Worm (Caenorhabditis elegans) whole organism, midembryonic: Measurements from ENCODE around the gene cest-17.

ENCODE experiments used
- T22C8.4 ChIP-seq: fragments of 200-800 bp; sonication (Bioruptor generic); IDR thresholded peaks from 2 replicates; pipeline ENCODE4 v1.3.6; 2022; ENCODE audit warnings: missing genetic modification characterization, missing compliant biosample characterization
- cog-1 ChIP-seq: sonication (generic microtip); optimal IDR thresholded peaks from 2 replicates; lab custom pipeline; 2016; ENCODE audit warnings: missing genetic modification characterization, missing compliant biosample characterization
- flt-1 ChIP-seq: fragments of 200-800 bp; sonication (Bioruptor generic); IDR thresholded peaks from 2 replicates; pipeline ENCODE4 v1.3.6; 2022; ENCODE audit warnings: missing genetic modification characterization, missing compliant biosample characterization
- klf-2 ChIP-seq: fragments of 200-800 bp; sonication (Bioruptor generic); conservative IDR thresholded peaks from 2 replicates; pipeline ENCODE4 v1.3.6; 2022; ENCODE audit warnings: missing genetic modification reagents, missing genetic modification characterization, missing compliant biosample characterization
- med-1 ChIP-seq: sonication (generic microtip); optimal IDR thresholded peaks from 2 replicates; lab custom pipeline; 2017; ENCODE audit warnings: missing genetic modification characterization, mild to moderate bottlenecking, missing compliant biosample characterization, antibody characterized with exemption, missing genetic modification reagents; ENCODE audit not compliant: insufficient read depth
- ref-1 ChIP-seq: fragments of 200-800 bp; sonication (Bioruptor generic); conservative IDR thresholded peaks from 2 replicates; pipeline ENCODE4 v1.3.6; 2022; ENCODE audit warnings: missing genetic modification reagents, missing genetic modification characterization, missing compliant biosample characterization
- tab-1 ChIP-seq: fragments of 200-800 bp; sonication (Bioruptor generic); IDR thresholded peaks from 2 replicates; pipeline ENCODE4 v1.3.6; 2022; ENCODE audit warnings: missing genetic modification characterization, missing compliant biosample characterization
- ztf-23 ChIP-seq: fragments of 200-800 bp; sonication (Bioruptor generic); IDR thresholded peaks from 2 replicates; pipeline ENCODE4 v1.3.6; 2022; ENCODE audit warnings: missing genetic modification reagents, missing genetic modification characterization, missing compliant biosample characterization
- ztf-29 ChIP-seq: fragments of 200-800 bp; sonication (Bioruptor generic); IDR thresholded peaks from 2 replicates; pipeline ENCODE4 v1.3.6; 2022; ENCODE audit warnings: missing genetic modification reagents, missing genetic modification characterization, missing compliant biosample characterization

The cest-17 gene

ce11 chrV:8177349-8177748 lies 25.8 kb upstream of the cest-17 start, which contains the start of gene F20D6.9:
F20D6.9 (minus strand) TSS chrV:8177449.
- TF ChIP-seq cog-1, result no peak
- no peak for TF ChIP-seq med-1 (GFP tag; lab: Kevin White, UChicago)
- no peak for TF ChIP-seq ztf-23 (GFP tag; lab: Robert Waterston, UW)
- no peak for TF ChIP-seq tab-1 (GFP tag; lab: Robert Waterston, UW)
- no peak for TF ChIP-seq klf-2 (GFP tag; lab: Robert Waterston, UW)
- no peak for TF ChIP-seq ztf-29 (GFP tag; lab: Robert Waterston, UW)
- no peak for TF ChIP-seq ref-1 (GFP tag; lab: Robert Waterston, UW)
- no peak for TF ChIP-seq T22C8.4 (GFP tag; lab: Robert Waterston, UW)
- TF ChIP-seq flt-1 (GFP tag; lab: Robert Waterston, UW), result no peak

- no peak for TF ChIP-seq ztf-23 (GFP tag; lab: Robert Waterston, UW)
Measured at ce11 chrV:8178279-8178678, 24.9 kb upstream of the cest-17 start.

ce11 chrV:8178914-8179542 lies 24.1 kb upstream of the cest-17 start, which contains the start of gene srp-7:
srp-7 (plus strand) TSS chrV:8179126.
- no peak for TF ChIP-seq T22C8.4 (GFP tag; lab: Robert Waterston, UW)
- TF ChIP-seq ztf-23 (GFP tag; lab: Robert Waterston, UW), result no peak
- no peak for TF ChIP-seq tab-1 (GFP tag; lab: Robert Waterston, UW)
- no peak for TF ChIP-seq med-1 (GFP tag; lab: Kevin White, UChicago)
- no peak for TF ChIP-seq cog-1
- no peak for TF ChIP-seq klf-2 (GFP tag; lab: Robert Waterston, UW)
- no peak for TF ChIP-seq ref-1 (GFP tag; lab: Robert Waterston, UW)
- no peak for TF ChIP-seq ztf-29 (GFP tag; lab: Robert Waterston, UW)
- no peak for TF ChIP-seq flt-1 (GFP tag; lab: Robert Waterston, UW)

DNA sequence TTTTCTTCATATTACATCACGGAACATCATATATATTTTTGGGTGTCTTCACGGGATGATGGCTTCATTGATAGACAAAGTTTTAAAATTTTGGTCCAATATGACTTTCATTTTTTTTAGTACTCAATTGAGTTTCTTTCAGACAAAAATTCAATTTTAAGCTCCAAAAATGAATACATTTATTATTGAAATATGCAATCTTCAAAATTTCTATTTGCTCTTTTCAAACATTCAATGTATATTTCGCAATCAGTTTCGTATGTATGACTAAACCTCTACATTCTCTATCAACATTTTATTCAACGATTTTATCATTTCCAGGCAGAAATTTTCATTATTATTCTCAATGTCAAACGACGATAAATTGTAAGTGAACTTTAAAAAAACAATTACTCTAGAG lies 19.7 kb upstream of the cest-17 start, which contains the start of gene srp-8:
Gene srp-8, plus strand, starts transcription at position 301 of the 400 bp plus-strand sequence.
- no peak for TF ChIP-seq flt-1 (GFP tag; lab: Robert Waterston, UW)
- no peak for TF ChIP-seq ref-1 (GFP tag; lab: Robert Waterston, UW)
- no peak for TF ChIP-seq cog-1
- no peak for TF ChIP-seq ztf-29 (GFP tag; lab: Robert Waterston, UW)
- TF ChIP-seq tab-1 (GFP tag; lab: Robert Waterston, UW), result no peak
- no peak for TF ChIP-seq klf-2 (GFP tag; lab: Robert Waterston, UW)
- no peak for TF ChIP-seq T22C8.4 (GFP tag; lab: Robert Waterston, UW)
- no peak for TF ChIP-seq ztf-23 (GFP tag; lab: Robert Waterston, UW)
- TF ChIP-seq med-1 (GFP tag; lab: Kevin White, UChicago), result no peak

ce11 chrV:8185737-8186136 lies 17.4 kb upstream of the cest-17 start, which contains the start of gene F20D6.2:
F20D6.2 (plus strand) TSS chrV:8186037.
- no peak for TF ChIP-seq T22C8.4 (GFP tag; lab: Robert Waterston, UW)
- no peak for TF ChIP-seq cog-1
- no peak for TF ChIP-seq tab-1 (GFP tag; lab: Robert Waterston, UW)
- no peak for TF ChIP-seq ztf-23 (GFP tag; lab: Robert Waterston, UW)
- no peak for TF ChIP-seq ztf-29 (GFP tag; lab: Robert Waterston, UW)
- no peak for TF ChIP-seq ref-1 (GFP tag; lab: Robert Waterston, UW)
- TF ChIP-seq klf-2 (GFP tag; lab: Robert Waterston, UW), result no peak
- TF ChIP-seq flt-1 (GFP tag; lab: Robert Waterston, UW), result no peak
- TF ChIP-seq med-1 (GFP tag; lab: Kevin White, UChicago), result no peak

DNA sequence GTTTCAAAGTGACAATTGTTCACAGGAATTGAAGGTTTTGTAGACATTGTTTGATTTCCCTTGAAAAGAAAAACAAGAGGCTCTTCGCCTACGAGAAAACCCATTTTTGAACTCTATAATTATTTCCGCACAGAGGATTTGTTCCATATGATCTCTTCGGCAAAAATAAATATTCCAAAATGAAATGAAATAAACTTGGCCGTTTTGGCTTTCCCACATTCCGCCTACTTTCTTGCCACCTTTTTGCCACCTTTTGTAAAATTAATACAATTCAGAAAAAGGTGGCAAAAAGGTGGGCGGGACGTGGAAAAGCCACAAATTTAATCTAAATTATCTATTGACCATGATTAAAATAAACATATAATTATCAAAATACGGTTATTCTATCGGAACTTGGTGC lies 14.7 kb upstream of the cest-17 start, which contains the start of gene F20D6.15:
Gene F20D6.15, minus strand, starts transcription at position 47 of the 400 bp plus-strand sequence.
- TF ChIP-seq ztf-23 (GFP tag; lab: Robert Waterston, UW), result no peak
- no peak for TF ChIP-seq klf-2 (GFP tag; lab: Robert Waterston, UW)
- no peak for TF ChIP-seq tab-1 (GFP tag; lab: Robert Waterston, UW)
- TF ChIP-seq T22C8.4 (GFP tag; lab: Robert Waterston, UW), result no peak
- TF ChIP-seq med-1 (GFP tag; lab: Kevin White, UChicago), result no peak
- no peak for TF ChIP-seq flt-1 (GFP tag; lab: Robert Waterston, UW)
- TF ChIP-seq ztf-29 (GFP tag; lab: Robert Waterston, UW), result no peak
- TF ChIP-seq ref-1 (GFP tag; lab: Robert Waterston, UW), result no peak
- no peak for TF ChIP-seq cog-1

DNA sequence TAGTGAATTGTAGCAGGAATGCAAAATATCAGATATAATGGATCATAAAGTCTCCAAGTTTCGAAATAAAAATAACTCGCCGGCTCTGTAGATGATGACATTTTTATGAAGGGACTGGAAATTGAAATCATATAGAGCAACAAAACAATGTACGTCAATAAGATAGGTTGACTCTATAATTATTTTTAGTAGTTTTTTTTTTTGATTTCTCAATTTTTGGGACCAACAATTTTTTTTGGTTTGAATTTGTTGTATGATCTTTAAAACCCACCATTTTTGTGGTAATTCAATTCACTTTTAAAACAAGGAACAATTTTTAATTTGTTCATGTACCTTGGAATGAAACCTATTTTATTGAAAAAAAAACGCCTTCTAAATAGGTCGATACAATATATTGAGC lies 13.1 kb upstream of the cest-17 start, which contains the start of gene F20D6.12:
Gene F20D6.12, minus strand, starts transcription at position 101 of the 400 bp plus-strand sequence.
- TF ChIP-seq flt-1 (GFP tag; lab: Robert Waterston, UW), result no peak
- no peak for TF ChIP-seq T22C8.4 (GFP tag; lab: Robert Waterston, UW)

ce11 chrV:8190430-8190829 lies 12.7 kb upstream of the cest-17 start, which contains the start of gene F20D6.1:
F20D6.1 (plus strand) TSS chrV:8190730.
- TF ChIP-seq cog-1, result no peak
- no peak for TF ChIP-seq ztf-23 (GFP tag; lab: Robert Waterston, UW)
- no peak for TF ChIP-seq T22C8.4 (GFP tag; lab: Robert Waterston, UW)
- TF ChIP-seq ref-1 (GFP tag; lab: Robert Waterston, UW), result no peak
- no peak for TF ChIP-seq flt-1 (GFP tag; lab: Robert Waterston, UW)
- no peak for TF ChIP-seq tab-1 (GFP tag; lab: Robert Waterston, UW)
- TF ChIP-seq ztf-29 (GFP tag; lab: Robert Waterston, UW), result no peak
- TF ChIP-seq med-1 (GFP tag; lab: Kevin White, UChicago), result no peak
- no peak for TF ChIP-seq klf-2 (GFP tag; lab: Robert Waterston, UW)

ce11 chrV:8195889-8196418 lies 7.2 kb upstream of the cest-17 start, which contains the start of gene F20D6.10:
F20D6.10 (minus strand) TSS chrV:8195939.
- TF ChIP-seq cog-1 (no peak), ref-1 (GFP tag; lab: Robert Waterston, UW) (no peak), med-1 (GFP tag; lab: Kevin White, UChicago) (no peak)
